Fruit fly (Drosophila melanogaster) whole organism, embryonic: ENCODE data around the gene CG13896.

Experiments
- CG11247 ChIP-seq: fragments of 200-800 bp; sonication (Bioruptor generic); IDR thresholded peaks from 2 replicates; pipeline ENCODE4 v1.3.6; 2022; ENCODE audit warnings: missing biosample characterization, missing genetic modification characterization
- CG12942 ChIP-seq: fragments of 200-800 bp; sonication (Bioruptor generic); optimal IDR thresholded peaks from 3 replicates; lab custom pipeline; 2016; ENCODE audit warnings: missing biosample characterization, missing genetic modification characterization
- CG13624 ChIP-seq: fragments of 200-800 bp; sonication (Bioruptor generic); optimal IDR thresholded peaks from 2 replicates; lab custom pipeline; 2016; ENCODE audit warnings: missing biosample characterization, missing genetic modification characterization
- CG14965 ChIP-seq: fragments of 200-800 bp; sonication (Bioruptor generic); optimal IDR thresholded peaks from 2 replicates; lab custom pipeline; 2016; ENCODE audit warnings: missing biosample characterization, missing genetic modification characterization, borderline replicate concordance
- CG15269 ChIP-seq: fragments of 200-800 bp; sonication (Bioruptor generic); optimal IDR thresholded peaks from 2 replicates; lab custom pipeline; 2018; ENCODE audit warnings: missing biosample characterization, mild to moderate bottlenecking, missing genetic modification characterization, moderate library complexity
- CG1529 ChIP-seq: fragments of 200-800 bp; sonication (Bioruptor generic); optimal IDR thresholded peaks from 3 replicates; lab custom pipeline; 2018; ENCODE audit warnings: missing biosample characterization, missing genetic modification characterization
- CG17186 ChIP-seq: fragments of 200-800 bp; sonication (Bioruptor generic); optimal IDR thresholded peaks from 3 replicates; lab custom pipeline; 2017; ENCODE audit warnings: missing biosample characterization, missing genetic modification reagents, missing genetic modification characterization
- CG17612 ChIP-seq: fragments of 200-800 bp; sonication (Bioruptor generic); IDR thresholded peaks from 2 replicates; pipeline ENCODE4 v1.3.6; 2022; ENCODE audit warnings: missing biosample characterization, missing genetic modification characterization
- CG17912 ChIP-seq: fragments of 200-800 bp; sonication (Bioruptor generic); optimal IDR thresholded peaks from 2 replicates; lab custom pipeline; 2018; ENCODE audit warnings: missing biosample characterization, mild to moderate bottlenecking, missing genetic modification characterization
- CG18011 ChIP-seq: fragments of 200-800 bp; sonication (Bioruptor generic); optimal IDR thresholded peaks from 2 replicates; lab custom pipeline; 2017; ENCODE audit warnings: missing biosample characterization, missing genetic modification characterization, mild to moderate bottlenecking, moderate library complexity, missing genotype
- CG31365 ChIP-seq: fragments of 200-800 bp; sonication (Bioruptor generic); optimal IDR thresholded peaks from 2 replicates; lab custom pipeline; 2018; ENCODE audit warnings: missing biosample characterization, mild to moderate bottlenecking, missing genetic modification characterization
- CG31388 ChIP-seq: fragments of 200-800 bp; sonication (Bioruptor generic); optimal IDR thresholded peaks from 2 replicates; lab custom pipeline; 2016; ENCODE audit warnings: missing biosample characterization, missing genetic modification characterization
- CG3281 ChIP-seq: fragments of 200-800 bp; sonication (Bioruptor generic); optimal IDR thresholded peaks from 3 replicates; lab custom pipeline; 2017; ENCODE audit warnings: missing biosample characterization, mild to moderate bottlenecking, missing genetic modification characterization
- CG3838 ChIP-seq: fragments of 200-800 bp; sonication (Bioruptor generic); optimal IDR thresholded peaks from 3 replicates; lab custom pipeline; 2016; ENCODE audit warnings: missing biosample characterization, missing genetic modification characterization
- CG3995 ChIP-seq: fragments of 200-800 bp; sonication (Bioruptor generic); optimal IDR thresholded peaks from 3 replicates; lab custom pipeline; 2016; ENCODE audit warnings: missing biosample characterization, missing genetic modification characterization
- CG4617 ChIP-seq: fragments of 200-800 bp; sonication (Bioruptor generic); optimal IDR thresholded peaks from 3 replicates; lab custom pipeline; 2016; ENCODE audit warnings: missing biosample characterization, missing genetic modification characterization, borderline replicate concordance
- CG4730 ChIP-seq: fragments of 200-800 bp; sonication (Bioruptor generic); IDR thresholded peaks from 2 replicates; pipeline ENCODE4 v1.3.6; 2022; ENCODE audit warnings: missing biosample characterization, missing genetic modification characterization
- CG6689 ChIP-seq: fragments of 200-800 bp; sonication (Bioruptor generic); IDR thresholded peaks from 2 replicates; pipeline ENCODE4 v1.3.6; 2022; ENCODE audit warnings: missing biosample characterization, missing genetic modification characterization
- CG9797 ChIP-seq: fragments of 200-800 bp; sonication (Bioruptor generic); optimal IDR thresholded peaks from 3 replicates; lab custom pipeline; 2018; ENCODE audit warnings: missing biosample characterization, mild to moderate bottlenecking, missing genetic modification characterization
- Dek ChIP-seq: fragments of 200-800 bp; sonication (Bioruptor generic); optimal IDR thresholded peaks from 3 replicates; lab custom pipeline; 2019; ENCODE audit warnings: missing biosample characterization, mild to moderate bottlenecking, missing genetic modification characterization, moderate library complexity
- Dip3 ChIP-seq: fragments of 200-800 bp; sonication (Bioruptor generic); optimal IDR thresholded peaks from 3 replicates; lab custom pipeline; 2016; ENCODE audit warnings: missing biosample characterization, missing genetic modification characterization
- ERR ChIP-seq: fragments of 200-800 bp; sonication (Bioruptor generic); optimal IDR thresholded peaks from 2 replicates; lab custom pipeline; 2016; ENCODE audit warnings: missing biosample characterization, missing genetic modification characterization
- Eip74EF ChIP-seq, 2 experiments: fragments of 200-800 bp in 1 of 2; fragments of >200 bp in 1 of 2; sonication (Bioruptor generic) in 1 of 2; optimal IDR thresholded peaks; 2 replicates each; lab custom pipeline; 2017 to 2019; ENCODE audit warnings: missing biosample characterization in 2 of 2, missing genetic modification characterization in 2 of 2, mild to moderate bottlenecking in 1 of 2, moderate library complexity in 1 of 2
- Hmr ChIP-seq: fragments of 200-800 bp; sonication (Bioruptor generic); optimal IDR thresholded peaks from 3 replicates; lab custom pipeline; 2017; ENCODE audit warnings: mild to moderate bottlenecking, missing biosample characterization, missing genetic modification reagents, missing genetic modification characterization
- NC2β ChIP-seq: fragments of 200-800 bp; sonication (Bioruptor generic); optimal IDR thresholded peaks from 2 replicates; lab custom pipeline; 2016; ENCODE audit warnings: missing biosample characterization, missing genetic modification characterization
- Side ChIP-seq: fragments of 200-800 bp; sonication (Bioruptor generic); optimal IDR thresholded peaks from 2 replicates; lab custom pipeline; 2016; ENCODE audit warnings: missing biosample characterization, missing genetic modification characterization
- ap ChIP-seq: fragments of 200-800 bp; sonication (Bioruptor generic); IDR thresholded peaks from 2 replicates; pipeline ENCODE4 v1.3.6; 2022; ENCODE audit warnings: missing biosample characterization, missing genetic modification characterization
- br ChIP-seq: fragments of >200 bp; optimal IDR thresholded peaks from 2 replicates; lab custom pipeline; 2017
- cato ChIP-seq: fragments of 200-800 bp; sonication (Bioruptor generic); optimal IDR thresholded peaks from 2 replicates; lab custom pipeline; 2016; ENCODE audit warnings: missing biosample characterization, missing genetic modification characterization, borderline replicate concordance
- cg ChIP-seq: fragments of 200-800 bp; sonication (Bioruptor generic); optimal IDR thresholded peaks from 3 replicates; lab custom pipeline; 2019; ENCODE audit warnings: missing biosample characterization, mild to moderate bottlenecking, missing genetic modification characterization, moderate library complexity
- chm ChIP-seq: fragments of 200-800 bp; sonication (Bioruptor generic); IDR thresholded peaks from 2 replicates; pipeline ENCODE4 v1.3.6; 2022; ENCODE audit warnings: missing biosample characterization, missing genetic modification characterization
- crol ChIP-seq: fragments of 200-800 bp; sonication (Bioruptor generic); IDR thresholded peaks from 2 replicates; pipeline ENCODE4 v1.3.6; 2022; ENCODE audit warnings: missing biosample characterization, missing genetic modification characterization
- emc ChIP-seq: fragments of 200-800 bp; sonication (Bioruptor generic); optimal IDR thresholded peaks from 2 replicates; lab custom pipeline; 2016; ENCODE audit warnings: missing biosample characterization, missing genetic modification characterization
- ems ChIP-seq: fragments of 200-800 bp; sonication (Bioruptor generic); optimal IDR thresholded peaks from 3 replicates; lab custom pipeline; 2016; ENCODE audit warnings: missing biosample characterization, missing genetic modification characterization
- fd64A ChIP-seq: fragments of 200-800 bp; sonication (Bioruptor generic); optimal IDR thresholded peaks from 3 replicates; lab custom pipeline; 2018; ENCODE audit warnings: missing biosample characterization, mild to moderate bottlenecking, missing genetic modification characterization
- gro ChIP-seq: fragments of 200-800 bp; sonication (Bioruptor generic); optimal IDR thresholded peaks from 2 replicates; lab custom pipeline; 2016; ENCODE audit warnings: missing biosample characterization, missing genetic modification characterization
- gsb-n ChIP-seq: fragments of 200-800 bp; sonication (Bioruptor generic); optimal IDR thresholded peaks from 3 replicates; lab custom pipeline; 2018; ENCODE audit warnings: missing biosample characterization, mild to moderate bottlenecking, missing genetic modification characterization
- insv ChIP-seq, 2 experiments: fragments of 200-800 bp; sonication (Bioruptor generic); optimal IDR thresholded peaks; 3 replicates each; lab custom pipeline; 2016 to 2018; ENCODE audit warnings: missing biosample characterization in 2 of 2, missing genetic modification characterization in 2 of 2
- lab ChIP-seq: fragments of 200-800 bp; sonication (Bioruptor generic); optimal IDR thresholded peaks from 3 replicates; lab custom pipeline; 2017; ENCODE audit warnings: missing biosample characterization, missing genetic modification characterization, mild to moderate bottlenecking, moderate library complexity, missing genetic modification reagents
- nom ChIP-seq: fragments of 200-800 bp; sonication (Bioruptor generic); optimal IDR thresholded peaks from 2 replicates; lab custom pipeline; 2017; ENCODE audit warnings: missing biosample characterization, missing genetic modification characterization, mild to moderate bottlenecking, moderate library complexity, missing genetic modification reagents
- org-1 ChIP-seq: fragments of 200-800 bp; sonication (Bioruptor generic); optimal IDR thresholded peaks from 2 replicates; lab custom pipeline; 2017; ENCODE audit warnings: missing biosample characterization, missing genetic modification characterization
- pfk ChIP-seq: fragments of 200-800 bp; sonication (Bioruptor generic); optimal IDR thresholded peaks from 2 replicates; lab custom pipeline; 2018; ENCODE audit warnings: missing biosample characterization, mild to moderate bottlenecking, missing genetic modification characterization, moderate library complexity
- sens ChIP-seq: fragments of 200-800 bp; sonication (Bioruptor generic); peaks from one replicate; lab custom pipeline; 2016; ENCODE audit warnings: missing biosample characterization, missing genetic modification characterization
- sim ChIP-seq: fragments of 200-800 bp; sonication (Bioruptor generic); IDR thresholded peaks from 2 replicates; pipeline ENCODE4 v1.3.6; 2022; ENCODE audit warnings: missing biosample characterization, missing genetic modification characterization
- sisA ChIP-seq: fragments of 200-800 bp; sonication (Bioruptor generic); IDR thresholded peaks from 2 replicates; pipeline ENCODE4 v1.3.6; 2022; ENCODE audit warnings: missing biosample characterization, missing genetic modification characterization
- tin ChIP-seq: fragments of 200-800 bp; sonication (Bioruptor generic); optimal IDR thresholded peaks from 3 replicates; lab custom pipeline; 2016; ENCODE audit warnings: missing biosample characterization, missing genetic modification characterization
- toy ChIP-seq: fragments of 200-800 bp; sonication (Bioruptor generic); IDR thresholded peaks from 2 replicates; pipeline ENCODE4 v1.3.6; 2022; ENCODE audit warnings: missing biosample characterization, missing genetic modification characterization
- unc-4 ChIP-seq: fragments of 200-800 bp; sonication (Bioruptor generic); IDR thresholded peaks from 2 replicates; pipeline ENCODE4 v1.3.6; 2022; ENCODE audit warnings: missing biosample characterization, missing genetic modification characterization; ENCODE audit not compliant: partially characterized antibody
- wor ChIP-seq: fragments of 200-800 bp; sonication (Bioruptor generic); IDR thresholded peaks from 2 replicates; pipeline ENCODE4 v1.3.6; 2022; ENCODE audit warnings: missing biosample characterization, missing genetic modification characterization
- zfh1 ChIP-seq: fragments of 200-800 bp; sonication (Bioruptor generic); IDR thresholded peaks from 3 replicates; pipeline ENCODE4 v1.3.6; 2022; ENCODE audit warnings: missing biosample characterization, missing genetic modification characterization

The CG13896 gene

DNA sequence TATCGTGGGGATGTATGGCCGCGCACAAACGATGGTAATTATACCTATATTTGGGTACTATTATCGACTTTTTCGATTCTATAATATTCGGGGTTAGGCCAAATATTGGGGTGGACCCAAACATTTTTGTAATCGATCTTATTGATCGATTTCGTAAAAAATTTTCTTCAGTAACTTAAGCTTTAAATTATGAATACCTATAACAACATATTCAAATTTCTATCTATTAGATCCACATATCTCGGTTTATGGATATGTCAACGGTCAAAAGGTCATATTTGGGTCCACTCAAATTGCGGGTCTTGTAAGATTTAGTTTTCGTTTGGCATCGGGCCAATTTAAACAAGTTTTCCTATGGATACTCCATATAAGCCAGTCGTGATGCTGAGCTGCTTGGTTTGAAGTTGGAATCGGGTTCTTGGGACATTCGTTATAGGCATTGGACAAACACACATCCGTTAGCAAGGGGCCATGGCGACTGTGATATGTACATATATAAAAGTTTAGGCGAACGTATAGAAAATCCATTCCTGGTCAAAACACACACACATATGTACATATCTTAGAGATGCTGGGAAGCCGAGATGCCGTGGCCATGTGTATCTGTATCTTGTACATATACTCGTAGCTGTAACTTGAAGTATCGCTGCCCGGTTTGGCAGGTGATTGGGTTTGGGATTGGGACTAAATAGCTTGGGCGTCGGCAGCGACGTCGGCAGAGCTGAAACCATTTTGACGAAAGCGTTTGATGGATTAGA, 11.3 kb downstream of the CG13896 start (continued):
- TF ChIP-seq CG12942 (GFP tag; lab: Kevin White, UChicago) (peak; percentile 37), sim (GFP tag; lab: Robert Waterston, UW) (no peak), nom (no peak), CG9797 (GFP tag; lab: Kevin White, UChicago) (no peak), CG1529 (peak; percentile 8), sisA (GFP tag; lab: Robert Waterston, UW) (peak; percentile 29; the same call in 1 of the 2 replicates), lab (peak; percentile 80), unc-4 (GFP tag; lab: Robert Waterston, UW) (no peak), CG18011 (peak; percentile 75), Hmr (GFP tag; lab: Kevin White, UChicago) (peak; percentile 70), crol (no peak), ap (GFP tag; lab: Robert Waterston, UW) (0 out of 2 replicates have a peak, but pooled peaks have one; percentile 19), CG14965 (GFP tag; lab: Kevin White, UChicago) (no peak), CG6689 (GFP tag; lab: Robert Waterston, UW) (0 out of 2 replicates have a peak, but pooled peaks have one; percentile 46), CG3995 (no peak), CG13624 (GFP tag; lab: Kevin White, UChicago) (peak; percentile 27), chm (GFP tag; lab: Robert Waterston, UW) (peak; percentile 56; the same call in 1 of the 2 replicates), Dip3 (peak; percentile 50), CG3281 (GFP tag; lab: Kevin White, UChicago) (peak; percentile 76), toy (GFP tag; lab: Robert Waterston, UW) (no peak), CG4730 (GFP tag; lab: Robert Waterston, UW) (no peak; the same call in 1 of the 2 replicates), CG17612 (GFP tag; lab: Robert Waterston, UW) (no peak), fd64A (GFP tag; lab: Kevin White, UChicago) (no peak), CG31388 (GFP tag; lab: Kevin White, UChicago) (no peak), gsb-n (tag; lab: Kevin White, UChicago) (peak; percentile 34), CG3838 (GFP tag; lab: Kevin White, UChicago) (no peak), ems (no peak), Side (GFP tag; lab: Kevin White, UChicago) (no peak), Dek (peak; percentile 21), sens (GFP tag; lab: Kevin White, UChicago) (peak; percentile 91), Eip74EF (GFP tag; optimal IDR thresholded peaks at IDR 0.05; lab: Kevin White, UChicago) (no peak), pfk (no peak), CG15269 (peak; percentile 76), ERR (peak; percentile 17), CG4617 (GFP tag; lab: Kevin White, UChicago) (no peak), zfh1 (GFP tag; lab: Robert Waterston, UW) (peak; percentile 69; the same call in 2 of the 3 replicates), CG17186 (no peak), CG31365 (peak; percentile 42), cato (GFP tag; lab: Kevin White, UChicago) (peak; percentile 18), NC2β (peak; percentile 10), org-1 (GFP tag; lab: Kevin White, UChicago) (peak; percentile 47), tin (GFP tag; lab: Kevin White, UChicago) (peak; percentile 38), br (lab: Kevin White, UChicago) (no peak), emc (GFP tag; lab: Kevin White, UChicago) (no peak), CG11247 (no peak; the same call in 1 of the 2 replicates), wor (GFP tag; lab: Robert Waterston, UW) (no peak), CG17912 (GFP tag; lab: Kevin White, UChicago) (no peak), insv (GFP tag; optimal IDR thresholded peaks at IDR 0.05; lab: Kevin White, UChicago) (no peak), gro (peak; percentile 73), cg (GFP tag; lab: Kevin White, UChicago) (no peak)
